Worm (Caenorhabditis elegans): ENCODE measurements around the gene C10C5.4.

- TF ChIP-seq aly-2 (tag; optimal IDR thresholded peaks at IDR 0.05) (no peak), nhr-67 (tag; optimal IDR thresholded peaks at IDR 0.05) (no peak), nhr-43 (tag; optimal IDR thresholded peaks at IDR 0.05; ENCODE audit: poor library complexity, severe bottlenecking) (no peak), pqm-1 (tag; optimal IDR thresholded peaks at IDR 0.05) (no peak), fos-1 (tag; optimal IDR thresholded peaks at IDR 0.05) (no peak), mdl-1 (tag; optimal IDR thresholded peaks at IDR 0.05) (no peak), ZK546.5 (tag; optimal IDR thresholded peaks at IDR 0.05) (no peak), egl-27 (tag; optimal IDR thresholded peaks at IDR 0.05) (no peak), nhr-77 (tag; optimal IDR thresholded peaks at IDR 0.05) (no peak), nhr-28 (tag; optimal IDR thresholded peaks at IDR 0.05) (no peak), elt-2 (tag; optimal IDR thresholded peaks at IDR 0.05) (no peak), sea-2 (GFP tag; optimal IDR thresholded peaks at IDR 0.05) (no peak), elt-1 (tag; optimal IDR thresholded peaks at IDR 0.05) (no peak)
These were observed 24.6 kb upstream of the C10C5.4 start for ce11 chrIV:9353728-9354127.
